Worm (Caenorhabditis elegans): ENCODE measurements around the gene T04F3.5.

- TF ChIP-seq him-1 (tag; optimal IDR thresholded peaks at IDR 0.05): no peak
- TF ChIP-seq W03F9.2 (tag; optimal IDR thresholded peaks at IDR 0.05): no peak
These were observed 40.8 kb downstream of the T04F3.5 start for ce11 chrV:11801076-11801849.

Measured in whole organism, L4/young adult.